Fruit fly (Drosophila melanogaster) whole organism, embryonic: ENCODE measurements around the gene teq.
A peak's percentile ranks its signal among the peaks of the same experiment; 100 is the strongest.

Experiments used
- Blimp-1 ChIP-seq: fragments of 200-800 bp; sonication (Bioruptor generic); optimal IDR thresholded peaks from 3 replicates; lab custom pipeline; 2018; ENCODE audit warnings: missing biosample characterization, missing genetic modification characterization, mild to moderate bottlenecking, moderate library complexity, missing genetic modification reagents
- CG10209 ChIP-seq: fragments of 200-800 bp; sonication (Bioruptor generic); optimal IDR thresholded peaks from 3 replicates; lab custom pipeline; 2017; ENCODE audit warnings: missing biosample characterization, mild to moderate bottlenecking, missing genetic modification characterization, missing genetic modification reagents
- CG10267 ChIP-seq: fragments of 200-800 bp; sonication (Bioruptor generic); optimal IDR thresholded peaks from 2 replicates; lab custom pipeline; 2018; ENCODE audit warnings: missing biosample characterization, mild to moderate bottlenecking, missing genetic modification characterization, moderate library complexity
- CG10654 ChIP-seq: fragments of 200-800 bp; sonication (Bioruptor generic); optimal IDR thresholded peaks from 2 replicates; lab custom pipeline; 2016; ENCODE audit warnings: missing biosample characterization, missing genetic modification characterization
- CG11085 ChIP-seq: fragments of 200-800 bp; sonication (Bioruptor generic); IDR thresholded peaks from 2 replicates; pipeline ENCODE4 v1.3.6; 2022; ENCODE audit warnings: missing biosample characterization, missing genetic modification characterization
- CG11398 ChIP-seq: fragments of 200-800 bp; sonication (Bioruptor generic); optimal IDR thresholded peaks from 2 replicates; lab custom pipeline; 2016; ENCODE audit warnings: missing biosample characterization, missing genetic modification characterization
- CG14441 ChIP-seq: fragments of 200-800 bp; sonication (Bioruptor generic); IDR thresholded peaks from 2 replicates; pipeline ENCODE4 v1.3.6; 2022; ENCODE audit warnings: missing biosample characterization, missing genetic modification characterization
- CG1647 ChIP-seq: fragments of 200-800 bp; sonication (Bioruptor generic); optimal IDR thresholded peaks from 3 replicates; lab custom pipeline; 2016; ENCODE audit warnings: missing biosample characterization, missing genetic modification characterization
- CG16815 ChIP-seq: fragments of 200-800 bp; sonication (Bioruptor generic); optimal IDR thresholded peaks from 3 replicates; lab custom pipeline; 2017; ENCODE audit warnings: missing biosample characterization, mild to moderate bottlenecking, missing genetic modification characterization
- CG2116 ChIP-seq: fragments of 200-800 bp; sonication (Bioruptor generic); optimal IDR thresholded peaks from 3 replicates; lab custom pipeline; 2018; ENCODE audit warnings: missing biosample characterization, mild to moderate bottlenecking, missing genetic modification characterization
- CG30403 ChIP-seq: fragments of 200-800 bp; sonication (Bioruptor generic); optimal IDR thresholded peaks from 3 replicates; lab custom pipeline; 2016; ENCODE audit warnings: missing biosample characterization, missing genetic modification characterization
- CG3065 ChIP-seq: fragments of 200-800 bp; sonication (Bioruptor generic); optimal IDR thresholded peaks from 2 replicates; lab custom pipeline; 2016; ENCODE audit warnings: missing biosample characterization, missing genetic modification characterization
- CG31441 ChIP-seq: fragments of 200-800 bp; sonication (Bioruptor generic); IDR thresholded peaks from 2 replicates; pipeline ENCODE4 v1.3.6; 2022; ENCODE audit warnings: missing biosample characterization, missing genetic modification characterization
- CG34224 ChIP-seq: fragments of 200-800 bp; sonication (Bioruptor generic); IDR thresholded peaks from 3 replicates; pipeline ENCODE4 v1.3.6; 2022; ENCODE audit warnings: missing biosample characterization, missing genetic modification characterization; ENCODE audit not compliant: partially characterized antibody
- CG5245 ChIP-seq: fragments of 200-800 bp; sonication (Bioruptor generic); optimal IDR thresholded peaks from 3 replicates; lab custom pipeline; 2016; ENCODE audit warnings: missing biosample characterization, missing genetic modification characterization
- CG6689 ChIP-seq: fragments of 200-800 bp; sonication (Bioruptor generic); IDR thresholded peaks from 2 replicates; pipeline ENCODE4 v1.3.6; 2022; ENCODE audit warnings: missing biosample characterization, missing genetic modification characterization
- CG7372 ChIP-seq: fragments of 200-800 bp; sonication (Bioruptor generic); IDR thresholded peaks from 2 replicates; pipeline ENCODE4 v1.3.6; 2022; ENCODE audit warnings: missing biosample characterization, missing genetic modification characterization
- CG7745 ChIP-seq: fragments of 200-800 bp; sonication (Bioruptor generic); optimal IDR thresholded peaks from 2 replicates; lab custom pipeline; 2018; ENCODE audit warnings: missing biosample characterization, mild to moderate bottlenecking, missing genetic modification characterization, moderate library complexity
- CG7963 ChIP-seq: fragments of 200-800 bp; sonication (Bioruptor generic); IDR thresholded peaks from 3 replicates; pipeline ENCODE4 v1.3.6; 2022; ENCODE audit warnings: missing biosample characterization, missing genetic modification characterization; ENCODE audit not compliant: partially characterized antibody
- CG8388 ChIP-seq: fragments of 200-800 bp; sonication (Bioruptor generic); optimal IDR thresholded peaks from 2 replicates; lab custom pipeline; 2019; ENCODE audit warnings: missing biosample characterization, mild to moderate bottlenecking, missing genetic modification characterization, moderate library complexity
- CG8924 ChIP-seq: fragments of 200-800 bp; optimal IDR thresholded peaks from 3 replicates; lab custom pipeline; 2019; ENCODE audit warnings: missing biosample characterization, mild to moderate bottlenecking, missing genetic modification characterization, moderate library complexity
- CG9797 ChIP-seq: fragments of 200-800 bp; sonication (Bioruptor generic); optimal IDR thresholded peaks from 3 replicates; lab custom pipeline; 2018; ENCODE audit warnings: missing biosample characterization, mild to moderate bottlenecking, missing genetic modification characterization
- Hr51 ChIP-seq, 2 experiments: fragments of 200-800 bp; sonication (Bioruptor generic); optimal IDR thresholded peaks; 2 replicates in 1 of 2; 3 replicates in 1 of 2; lab custom pipeline; 2016 to 2018; ENCODE audit warnings: missing biosample characterization in 2 of 2, missing genetic modification characterization in 2 of 2, mild to moderate bottlenecking in 1 of 2, moderate library complexity in 1 of 2
- Jarid2 ChIP-seq: fragments of 200-800 bp; sonication (Bioruptor generic); optimal IDR thresholded peaks from 3 replicates; lab custom pipeline; 2017; ENCODE audit warnings: mild to moderate bottlenecking, missing biosample characterization, missing genetic modification reagents, missing genetic modification characterization
- Med ChIP-seq: fragments of 200-800 bp; sonication (Bioruptor generic); peaks from one replicate; lab custom pipeline; 2016; ENCODE audit warnings: missing biosample characterization, missing genetic modification characterization, mild to moderate bottlenecking, inconsistent platforms, moderate library complexity
- Neu2 ChIP-seq: fragments of 200-800 bp; sonication (Bioruptor generic); optimal IDR thresholded peaks from 3 replicates; lab custom pipeline; 2016; ENCODE audit warnings: missing biosample characterization, missing genetic modification characterization, borderline replicate concordance
- Six4 ChIP-seq: fragments of 200-800 bp; sonication (Bioruptor generic); optimal IDR thresholded peaks from 2 replicates; lab custom pipeline; 2016; ENCODE audit warnings: missing biosample characterization, missing genetic modification characterization
- Tbp ChIP-seq: fragments of >200 bp; optimal IDR thresholded peaks from 2 replicates; lab custom pipeline; 2018; ENCODE audit warnings: missing biosample characterization, missing genetic modification characterization
- bab2 ChIP-seq: fragments of 200-800 bp; sonication (Bioruptor generic); optimal IDR thresholded peaks from 2 replicates; lab custom pipeline; 2016; ENCODE audit warnings: missing biosample characterization, missing genetic modification characterization
- crol ChIP-seq: fragments of 200-800 bp; sonication (Bioruptor generic); IDR thresholded peaks from 2 replicates; pipeline ENCODE4 v1.3.6; 2022; ENCODE audit warnings: missing biosample characterization, missing genetic modification characterization
- dimm ChIP-seq: fragments of 200-800 bp; sonication (Bioruptor generic); IDR thresholded peaks from 2 replicates; pipeline ENCODE4 v1.3.6; 2022; ENCODE audit warnings: missing biosample characterization, missing genetic modification characterization
- dpn ChIP-seq, 2 experiments: fragments of 200-800 bp; sonication (Bioruptor generic); optimal IDR thresholded peaks; 3 replicates each; lab custom pipeline; 2016; ENCODE audit warnings: missing biosample characterization in 2 of 2, missing genetic modification characterization in 2 of 2
- exex ChIP-seq: fragments of 200-800 bp; sonication (Bioruptor generic); optimal IDR thresholded peaks from 4 replicates; lab custom pipeline; 2018; ENCODE audit warnings: missing biosample characterization, mild to moderate bottlenecking, missing genetic modification characterization, moderate library complexity
- her ChIP-seq: fragments of 200-800 bp; sonication (Bioruptor generic); optimal IDR thresholded peaks from 2 replicates; lab custom pipeline; 2016; ENCODE audit warnings: missing biosample characterization, missing genetic modification characterization
- inv ChIP-seq: fragments of 200-800 bp; sonication (Bioruptor generic); IDR thresholded peaks from 2 replicates; pipeline ENCODE4 v1.3.6; 2022; ENCODE audit warnings: missing biosample characterization, missing genetic modification characterization; ENCODE audit not compliant: partially characterized antibody
- jumu ChIP-seq: fragments of 200-800 bp; sonication (Bioruptor generic); optimal IDR thresholded peaks from 3 replicates; lab custom pipeline; 2016; ENCODE audit warnings: missing biosample characterization, missing genetic modification characterization
- kah ChIP-seq: fragments of 200-800 bp; sonication (Bioruptor generic); optimal IDR thresholded peaks from 2 replicates; lab custom pipeline; 2018; ENCODE audit warnings: missing biosample characterization, mild to moderate bottlenecking, missing genetic modification characterization
- rib ChIP-seq: fragments of 200-800 bp; sonication (Bioruptor generic); IDR thresholded peaks from 2 replicates; pipeline ENCODE4 v1.3.6; 2022; ENCODE audit warnings: missing biosample characterization, missing genetic modification characterization
- sisA ChIP-seq: fragments of 200-800 bp; sonication (Bioruptor generic); IDR thresholded peaks from 2 replicates; pipeline ENCODE4 v1.3.6; 2022; ENCODE audit warnings: missing biosample characterization, missing genetic modification characterization
- slbo ChIP-seq: fragments of 200-800 bp; sonication (Bioruptor generic); IDR thresholded peaks from 2 replicates; pipeline ENCODE4 v1.3.6; 2022; ENCODE audit warnings: missing biosample characterization, missing genetic modification characterization
- so ChIP-seq: fragments of 200-800 bp; sonication (Bioruptor generic); IDR thresholded peaks from 3 replicates; pipeline ENCODE4 v1.3.6; 2022; ENCODE audit warnings: missing biosample characterization, missing genetic modification characterization
- sob ChIP-seq: fragments of 200-800 bp; sonication (Bioruptor generic); IDR thresholded peaks from 2 replicates; pipeline ENCODE4 v1.3.6; 2022; ENCODE audit warnings: missing biosample characterization, missing genetic modification characterization
- ssp ChIP-seq: fragments of 200-800 bp; sonication (Bioruptor generic); IDR thresholded peaks from 2 replicates; pipeline ENCODE4 v1.3.6; 2022; ENCODE audit warnings: missing biosample characterization, missing genetic modification characterization
- stc ChIP-seq: fragments of 200-800 bp; sonication (Bioruptor generic); IDR thresholded peaks from 2 replicates; pipeline ENCODE4 v1.3.6; 2022; ENCODE audit warnings: missing biosample characterization, missing genetic modification characterization
- tll ChIP-seq, 2 experiments: fragments of 200-800 bp in 1 of 2; fragments of >200 bp in 1 of 2; sonication (Bioruptor generic) in 1 of 2; optimal IDR thresholded peaks; 2 replicates each; lab custom pipeline; 2017 to 2019; ENCODE audit warnings: missing biosample characterization in 2 of 2, missing genetic modification characterization in 2 of 2, mild to moderate bottlenecking in 1 of 2, moderate library complexity in 1 of 2
- ttk ChIP-seq: fragments of 200-800 bp; sonication (Bioruptor generic); IDR thresholded peaks from 2 replicates; pipeline ENCODE4 v2.1.2; 2022; ENCODE audit warnings: missing biosample characterization, missing genetic modification characterization
- z ChIP-seq: fragments of 200-800 bp; sonication (Bioruptor generic); IDR thresholded peaks from 3 replicates; pipeline ENCODE4 v1.3.6; 2022; ENCODE audit warnings: missing biosample characterization, missing genetic modification characterization
- zen ChIP-seq: fragments of 200-800 bp; sonication (Bioruptor generic); optimal IDR thresholded peaks from 3 replicates; lab custom pipeline; 2018; ENCODE audit warnings: missing biosample characterization, mild to moderate bottlenecking, missing genetic modification characterization, moderate library complexity
- zf30C ChIP-seq: fragments of 200-800 bp; sonication (Bioruptor generic); optimal IDR thresholded peaks from 3 replicates; lab custom pipeline; 2018; ENCODE audit warnings: missing biosample characterization, mild to moderate bottlenecking, missing genetic modification characterization

teq gene

dm6 chr3L:9033999-9034626, 40.3 kb upstream of the teq start (continued):
- TF ChIP-seq zf30C (GFP tag; lab: Kevin White, UChicago) (peak; percentile 37), CG16815 (GFP tag; lab: Kevin White, UChicago) (peak; percentile 34), CG10209 (GFP tag; lab: Kevin White, UChicago) (peak; percentile 41), crol (GFP tag; lab: Robert Waterston, UW) (peak; percentile 54; the same call in 1 of the 2 replicates), CG8388 (GFP tag; lab: Kevin White, UChicago) (peak; percentile 22), CG11398 (peak; percentile 5), Six4 (GFP tag; lab: Kevin White, UChicago) (peak; percentile 48), stc (peak; percentile 67; the same call in 1 of the 2 replicates), CG7963 (GFP tag; lab: Robert Waterston, UW) (no peak), dpn (GFP tag; optimal IDR thresholded peaks at IDR 0.05; lab: Kevin White, UChicago) (peak; percentile 23 to 25), dimm (0 out of 2 replicates have a peak, but pooled peaks have one; percentile 15), inv (GFP tag; lab: Robert Waterston, UW) (no peak), ttk (GFP tag; lab: Robert Waterston, UW) (peak; percentile 77; the same call in 1 of the 2 replicates), CG5245 (peak; percentile 70), CG30403 (GFP tag; lab: Kevin White, UChicago) (no peak), CG6689 (GFP tag; lab: Robert Waterston, UW) (peak; percentile 82), CG34224 (GFP tag; lab: Robert Waterston, UW) (no peak), her (GFP tag; lab: Kevin White, UChicago) (no peak), so (GFP tag; lab: Robert Waterston, UW) (peak; percentile 76), tll (GFP tag; optimal IDR thresholded peaks at IDR 0.05; lab: Kevin White, UChicago) (no peak), kah (GFP tag; lab: Kevin White, UChicago) (peak; percentile 37), sisA (GFP tag; lab: Robert Waterston, UW) (peak; percentile 80), zen (tag; lab: Kevin White, UChicago) (peak; percentile 92), CG9797 (GFP tag; lab: Kevin White, UChicago) (no peak), sob (GFP tag; lab: Robert Waterston, UW) (no peak; the same call in 1 of the 2 replicates), slbo (GFP tag; lab: Robert Waterston, UW) (peak; percentile 37; the same call in 1 of the 2 replicates), CG1647 (GFP tag; lab: Kevin White, UChicago) (peak; percentile 35), CG10654 (GFP tag; lab: Kevin White, UChicago) (peak; percentile 61), CG31441 (GFP tag; lab: Robert Waterston, UW) (peak; percentile 57), bab2 (peak; percentile 41), CG3065 (no peak), Blimp-1 (GFP tag; lab: Kevin White, UChicago) (peak; percentile 81), exex (tag; lab: Kevin White, UChicago) (no peak), CG14441 (peak; percentile 70), CG2116 (GFP tag; lab: Kevin White, UChicago) (no peak), CG7745 (tag; lab: Kevin White, UChicago) (no peak), ssp (GFP tag; lab: Robert Waterston, UW) (peak; percentile 63), jumu (no peak), Jarid2 (GFP tag; lab: Kevin White, UChicago) (peak; percentile 22), z (peak; percentile 53; the same call in 1 of the 3 replicates), CG11085 (GFP tag; lab: Robert Waterston, UW) (no peak), Tbp (GFP tag; lab: Kevin White, UChicago) (no peak), CG8924 (peak; percentile 45), Hr51 (GFP tag; optimal IDR thresholded peaks at IDR 0.05; lab: Kevin White, UChicago) (peak in 1 of 2 experiments; percentile 17), Med (GFP tag; lab: Kevin White, UChicago) (peak; percentile 85), rib (GFP tag; lab: Robert Waterston, UW) (no peak), CG10267 (tag; lab: Kevin White, UChicago) (peak; percentile 76), Neu2 (GFP tag; lab: Kevin White, UChicago) (peak; percentile 24), CG7372 (GFP tag; lab: Robert Waterston, UW) (peak; percentile 17)
